Fruit fly (Drosophila melanogaster) whole organism, wandering third instar larva: ENCODE measurements around the gene CG11444.

Source experiments
- Abd-B ChIP-seq: fragments of >200 bp; optimal IDR thresholded peaks from 2 replicates; lab custom pipeline; 2017; ENCODE audit warnings: missing biosample characterization, missing genetic modification characterization
- CG32264 ChIP-seq: fragments of 200-800 bp; sonication (Bioruptor generic); optimal IDR thresholded peaks from 2 replicates; lab custom pipeline; 2016; ENCODE audit warnings: missing biosample characterization, missing genetic modification characterization
- CG9705 ChIP-seq: fragments of 200-800 bp; sonication (Bioruptor generic); optimal IDR thresholded peaks from 2 replicates; lab custom pipeline; 2018; ENCODE audit warnings: missing biosample characterization, mild to moderate bottlenecking, missing genetic modification characterization
- CrebA ChIP-seq: fragments of 200-800 bp; sonication (Bioruptor generic); optimal IDR thresholded peaks from 2 replicates; lab custom pipeline; 2016; ENCODE audit warnings: missing biosample characterization, mild to moderate bottlenecking, missing genetic modification characterization, borderline replicate concordance
- Dfd ChIP-seq: fragments of >200 bp; optimal IDR thresholded peaks from 2 replicates; lab custom pipeline; 2017; ENCODE audit warnings: missing biosample characterization, missing genetic modification characterization
- Dif ChIP-seq: fragments of 200-275, 200-300 bp; sonication (Bioruptor generic); optimal IDR thresholded peaks from 2 replicates; lab custom pipeline; 2018; ENCODE audit warnings: missing biosample characterization, missing genetic modification characterization; ENCODE audit not compliant: partially characterized antibody
- HLH106 ChIP-seq: fragments of 200-800 bp; optimal IDR thresholded peaks from 3 replicates; lab custom pipeline; 2019; ENCODE audit warnings: missing biosample characterization, mild to moderate bottlenecking, missing genetic modification characterization, moderate library complexity
- Hnf4 ChIP-seq: fragments of 200-800 bp; sonication (Bioruptor generic); optimal IDR thresholded peaks from 2 replicates; lab custom pipeline; 2016; ENCODE audit warnings: missing biosample characterization, mild to moderate bottlenecking, missing genetic modification characterization
- Hr83 ChIP-seq: fragments of 200-300 bp; sonication (Bioruptor generic); optimal IDR thresholded peaks from 2 replicates; lab custom pipeline; 2016; ENCODE audit warnings: missing biosample characterization, mild to moderate bottlenecking, missing genetic modification characterization, moderate library complexity; ENCODE audit not compliant: poor library complexity, severe bottlenecking
- Jra ChIP-seq: sonication (Bioruptor generic); optimal IDR thresholded peaks from 2 replicates; lab custom pipeline; 2016; ENCODE audit warnings: missing biosample characterization, missing genetic modification characterization
- Mio ChIP-seq: sonication (Bioruptor generic); optimal IDR thresholded peaks from 2 replicates; lab custom pipeline; 2016; ENCODE audit warnings: missing biosample characterization, missing genetic modification characterization
- N ChIP-seq: fragments of >200 bp; optimal IDR thresholded peaks from 2 replicates; lab custom pipeline; 2018; ENCODE audit warnings: missing biosample characterization, missing external identifiers, missing genetic modification characterization
- OdsH ChIP-seq: fragments of 200-800 bp; sonication (Bioruptor generic); optimal IDR thresholded peaks from 2 replicates; lab custom pipeline; 2016; ENCODE audit warnings: missing biosample characterization, mild to moderate bottlenecking, missing genetic modification characterization
- Rel ChIP-seq, 2 experiments: fragments of 200-800 bp; sonication (Bioruptor generic) in 1 of 2; optimal IDR thresholded peaks; 2 replicates in 1 of 2; 3 replicates in 1 of 2; lab custom pipeline; 2016 to 2019; ENCODE audit warnings: mild to moderate bottlenecking in 2 of 2, missing biosample characterization in 2 of 2, missing genetic modification characterization in 2 of 2, moderate library complexity in 1 of 2
- Sp1 ChIP-seq: fragments of 200-800 bp; sonication (Bioruptor generic); optimal IDR thresholded peaks from 3 replicates; lab custom pipeline; 2019; ENCODE audit warnings: missing biosample characterization, mild to moderate bottlenecking, missing genetic modification characterization, moderate library complexity
- Vsx2 ChIP-seq: fragments of 200-300, 225-300 bp; sonication (Bioruptor generic); optimal IDR thresholded peaks from 2 replicates; lab custom pipeline; 2018; ENCODE audit warnings: missing biosample characterization, missing genetic modification characterization; ENCODE audit not compliant: partially characterized antibody
- br ChIP-seq: fragments of 200-800 bp; sonication (Bioruptor generic); optimal IDR thresholded peaks from 2 replicates; lab custom pipeline; 2016; ENCODE audit warnings: missing biosample characterization, missing genetic modification characterization
- brk ChIP-seq: fragments of 200-800 bp; sonication (Bioruptor generic); optimal IDR thresholded peaks from 2 replicates; lab custom pipeline; 2016; ENCODE audit warnings: missing biosample characterization, mild to moderate bottlenecking, missing genetic modification characterization
- dl ChIP-seq, 2 experiments: fragments of 175-275, 200-275 bp in 1 of 2; fragments of 200-275 bp in 1 of 2; sonication (Bioruptor generic); optimal IDR thresholded peaks; lab custom pipeline; 2018; ENCODE audit warnings: mild to moderate bottlenecking in 2 of 2, missing biosample characterization in 2 of 2, missing genetic modification characterization in 2 of 2, moderate library complexity in 2 of 2; ENCODE audit not compliant: partially characterized antibody in 2 of 2, insufficient read depth in 1 of 2
- dmrt93B ChIP-seq: fragments of 200-800 bp; sonication (Bioruptor generic); optimal IDR thresholded peaks from 2 replicates; lab custom pipeline; 2018; ENCODE audit warnings: missing biosample characterization, mild to moderate bottlenecking, missing genetic modification characterization
- dsf ChIP-seq: sonication (Bioruptor generic); optimal IDR thresholded peaks from 2 replicates; lab custom pipeline; 2016; ENCODE audit warnings: missing biosample characterization, missing genetic modification characterization, borderline replicate concordance
- ey ChIP-seq: fragments of 200-800 bp; sonication (Bioruptor generic); optimal IDR thresholded peaks from 2 replicates; lab custom pipeline; 2016; ENCODE audit warnings: missing biosample characterization, missing genetic modification characterization
- h ChIP-seq: fragments of 200-800 bp; sonication (Bioruptor generic); optimal IDR thresholded peaks from 3 replicates; lab custom pipeline; 2016; ENCODE audit warnings: missing biosample characterization, mild to moderate bottlenecking, missing genetic modification characterization
- pan ChIP-seq: fragments of >200 bp; optimal IDR thresholded peaks from 2 replicates; lab custom pipeline; 2017
- psq ChIP-seq: fragments of 200-800 bp; sonication (Bioruptor generic); optimal IDR thresholded peaks from 3 replicates; lab custom pipeline; 2017; ENCODE audit warnings: missing biosample characterization, mild to moderate bottlenecking, missing genetic modification characterization, moderate library complexity
- rgr ChIP-seq: fragments of 200-800 bp; sonication (Bioruptor generic); optimal IDR thresholded peaks from 3 replicates; lab custom pipeline; 2016; ENCODE audit warnings: missing biosample characterization, mild to moderate bottlenecking, missing genetic modification characterization
- sage ChIP-seq: fragments of 200-800 bp; sonication (Bioruptor generic); optimal IDR thresholded peaks from 2 replicates; lab custom pipeline; 2016; ENCODE audit warnings: missing biosample characterization, mild to moderate bottlenecking, missing genetic modification characterization
- sv ChIP-seq: fragments of 200-800 bp; sonication (Bioruptor generic); optimal IDR thresholded peaks from 3 replicates; lab custom pipeline; 2016; ENCODE audit warnings: missing biosample characterization, missing genetic modification characterization
- usp ChIP-seq: fragments of >200 bp; optimal IDR thresholded peaks from 2 replicates; lab custom pipeline; 2017; ENCODE audit warnings: missing biosample characterization, missing genetic modification characterization

Gene CG11444

DNA sequence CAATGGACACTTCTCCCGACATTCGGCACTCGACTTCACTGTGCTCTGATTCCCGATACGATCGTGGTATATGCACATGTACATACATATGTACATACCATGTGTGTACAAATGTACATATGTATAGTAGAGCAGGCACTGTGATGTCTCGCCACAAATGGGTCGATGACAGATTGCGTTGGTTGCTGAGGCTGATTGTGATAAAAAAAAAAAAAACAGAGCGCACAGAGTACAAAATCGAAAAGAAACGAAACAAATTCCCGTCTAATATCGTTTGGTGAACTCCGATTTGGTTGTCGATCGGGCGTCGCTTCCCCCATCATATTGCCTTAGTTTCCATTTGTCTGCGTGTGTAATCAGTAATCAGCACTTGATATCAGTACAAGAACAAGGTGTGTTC is 1.6 kb upstream of the CG11444 start:
- TF ChIP-seq pan (lab: Kevin White, UChicago) (no peak), Vsx2 (no peak), brk (GFP tag; lab: Kevin White, UChicago) (no peak), CG9705 (GFP tag; lab: Kevin White, UChicago) (no peak), Dfd (no peak), usp (GFP tag; lab: Kevin White, UChicago) (no peak), Jra (GFP tag; lab: Kevin White, UChicago) (no peak), ey (no peak), sv (GFP tag; lab: Kevin White, UChicago) (no peak), CG32264 (GFP tag; lab: Kevin White, UChicago) (no peak), Rel (GFP tag; optimal IDR thresholded peaks at IDR 0.05; lab: Kevin White, UChicago) (no peak), Rel (tag; optimal IDR thresholded peaks at IDR 0.05; lab: Kevin White, UChicago) (peak; percentile 46), HLH106 (tag; lab: Kevin White, UChicago) (no peak), h (GFP tag; lab: Kevin White, UChicago) (peak; percentile 42), br (no peak)
- TF ChIP-seq, all 38 proteins: peak for 2

DNA sequence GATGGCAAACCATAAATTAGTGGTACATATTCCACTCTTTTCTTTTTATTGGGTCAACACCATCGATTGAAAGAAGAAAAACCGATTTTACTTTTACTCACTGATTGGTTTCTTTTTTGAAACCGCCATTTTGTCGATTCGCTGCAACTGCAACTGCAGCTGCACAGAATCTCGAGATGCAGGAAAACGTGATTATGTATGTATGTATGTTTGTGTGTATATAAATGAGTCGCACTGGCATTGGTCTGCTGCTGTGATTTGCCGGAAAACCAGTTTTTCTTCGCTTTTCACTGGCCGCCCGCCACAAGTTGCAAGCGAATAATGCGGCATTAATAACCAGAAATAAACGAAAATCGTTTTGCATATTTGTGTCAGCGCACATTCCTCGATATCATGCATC is 520 bp upstream of the CG11444 start:
- no peak for TF ChIP-seq HLH106 (tag; lab: Kevin White, UChicago)
- TF ChIP-seq pan (lab: Kevin White, UChicago) = no peak
- no peak for TF ChIP-seq psq (GFP tag; lab: Kevin White, UChicago)
- TF ChIP-seq Abd-B (GFP tag; lab: Kevin White, UChicago) = no peak

DNA sequence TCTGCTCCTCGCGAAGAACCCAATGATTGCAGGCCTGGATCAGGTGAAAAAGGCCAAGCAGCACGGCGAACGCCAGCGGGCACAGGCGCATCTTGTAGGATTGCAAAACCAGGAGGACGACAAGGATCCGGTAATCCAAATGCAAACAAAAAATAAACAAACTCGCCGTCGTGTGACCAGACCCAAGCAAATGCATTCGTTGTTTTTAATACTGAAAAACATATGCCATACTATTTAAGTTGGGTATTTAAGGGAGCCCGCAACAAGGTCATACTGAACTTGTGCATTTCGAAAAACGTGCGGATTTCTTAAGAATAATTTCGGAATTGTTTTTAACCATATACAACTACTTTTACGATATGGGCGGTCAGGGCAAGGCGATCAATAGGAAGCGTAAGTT is 2.5 kb downstream of the CG11444 start, which contains the start of the genes CG11436 and CG3527:
Gene CG11436, minus strand, starts transcription at position 162 of the 400 bp plus-strand sequence.
Gene CG3527, plus strand, starts transcription at position 257 of the 400 bp plus-strand sequence.
- TF ChIP-seq rgr (GFP tag; lab: Kevin White, UChicago) = peak; percentile 99
- TF ChIP-seq sage (GFP tag; lab: Kevin White, UChicago) = no peak

DNA sequence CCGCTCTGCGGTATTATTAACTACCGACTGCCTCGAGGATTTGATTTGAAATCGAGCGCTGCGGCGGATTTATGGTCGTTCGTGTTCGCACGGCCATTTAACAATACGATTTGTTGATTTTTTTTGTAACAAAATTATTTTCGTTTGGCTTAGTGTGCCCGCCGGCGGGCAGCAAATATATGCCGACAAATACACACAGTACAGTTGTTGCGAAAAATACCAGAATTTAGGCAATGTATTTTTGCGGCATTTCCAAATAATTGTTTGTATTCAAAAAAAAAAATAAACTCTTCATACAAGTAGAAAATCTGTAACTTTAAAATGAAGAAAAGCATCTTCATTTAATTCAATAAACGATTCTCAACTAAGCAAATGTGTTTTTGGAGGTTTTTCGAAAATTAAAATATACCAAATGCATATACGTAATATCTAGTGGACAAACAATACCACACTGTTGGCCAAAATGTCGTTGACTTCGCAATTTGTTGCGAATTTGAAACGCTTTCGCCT is 5.5 kb downstream of the CG11444 start, which contains the start of the genes Usf and CG15912:
Gene Usf, minus strand, starts transcription at position 184 of the 510 bp plus-strand sequence.
Gene CG15912, plus strand, starts transcription at position 460 of the 510 bp plus-strand sequence.
- TF ChIP-seq N (no peak), sv (GFP tag; lab: Kevin White, UChicago) (no peak), rgr (GFP tag; lab: Kevin White, UChicago) (peak; percentile 72)

DNA sequence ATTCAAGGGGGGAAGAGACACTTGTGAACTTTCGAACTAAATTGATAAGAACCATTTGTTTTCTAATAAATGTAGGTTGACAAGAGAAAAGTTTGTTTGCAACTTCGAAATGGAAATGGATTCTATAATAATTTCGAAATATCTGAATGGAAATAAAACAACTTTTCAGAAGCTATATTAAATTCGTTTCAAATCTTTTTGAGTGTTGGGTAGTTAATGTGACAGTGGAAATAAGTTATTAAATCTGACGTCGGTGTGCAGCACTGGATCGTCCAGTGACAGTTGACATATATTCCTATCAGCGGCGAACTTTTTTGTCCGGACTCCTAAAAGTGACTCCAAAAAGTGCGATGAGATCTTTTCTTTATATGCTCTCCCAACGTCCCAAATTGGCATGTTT is 11.8 kb downstream of the CG11444 start, which contains the start of gene CG3568:
Gene CG3568, plus strand, starts transcription at position 278 of the 400 bp plus-strand sequence.
- TF ChIP-seq Dfd (no peak), brk (GFP tag; lab: Kevin White, UChicago) (no peak), dl (GFP tag; optimal IDR thresholded peaks at IDR 0.05; lab: Kevin White, UChicago; ENCODE audit: insufficient read depth in 1 of 2, partially characterized antibody in 2 of 2) (no peak), pan (lab: Kevin White, UChicago) (no peak), Hr83 (GFP tag; lab: Kevin White, UChicago) (no peak), usp (GFP tag; lab: Kevin White, UChicago) (no peak), h (GFP tag; lab: Kevin White, UChicago) (no peak), Rel (GFP tag; optimal IDR thresholded peaks at IDR 0.05; lab: Kevin White, UChicago) (no peak), Rel (tag; optimal IDR thresholded peaks at IDR 0.05; lab: Kevin White, UChicago) (no peak), CG32264 (GFP tag; lab: Kevin White, UChicago) (no peak), OdsH (GFP tag; lab: Kevin White, UChicago) (no peak), dmrt93B (GFP tag; lab: Kevin White, UChicago) (no peak), dsf (GFP tag; lab: Kevin White, UChicago) (no peak), Hnf4 (no peak), br (no peak), CG9705 (GFP tag; lab: Kevin White, UChicago) (no peak), psq (GFP tag; lab: Kevin White, UChicago) (no peak)

DNA sequence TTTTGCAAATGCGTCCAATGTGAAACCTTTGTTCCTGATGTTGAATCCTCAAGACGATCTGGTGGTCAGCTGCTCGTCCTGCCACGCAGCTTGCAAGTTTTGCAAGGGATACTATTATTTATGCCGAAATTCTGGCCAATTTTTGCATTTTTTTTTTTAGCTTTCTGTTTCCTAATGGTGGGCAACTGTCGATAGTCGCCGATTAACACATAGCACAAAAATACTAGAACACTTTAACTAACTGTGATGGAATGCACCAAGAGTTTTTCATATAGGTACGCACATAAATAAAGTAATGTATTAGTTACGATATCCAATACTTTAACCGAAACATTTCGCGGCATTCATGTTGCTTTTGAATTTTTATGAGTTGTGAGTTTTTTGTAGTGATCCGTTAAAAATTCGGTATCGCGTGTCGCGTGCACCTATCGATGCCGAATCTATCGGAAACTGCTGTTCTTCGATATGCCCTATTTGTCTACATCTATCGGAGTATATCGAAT is 13.7 kb downstream of the CG11444 start, which contains the start of the genes rb and CHOp24:
Gene rb, minus strand, starts transcription at position 197 of the 503 bp plus-strand sequence.
Gene CHOp24, plus strand, starts transcription at position 479 of the 503 bp plus-strand sequence.
- TF ChIP-seq Jra (GFP tag; lab: Kevin White, UChicago) = peak; percentile 65
- no peak for TF ChIP-seq Mio (GFP tag; lab: Kevin White, UChicago)
- TF ChIP-seq CG9705 (GFP tag; lab: Kevin White, UChicago) = peak; percentile 24
- TF ChIP-seq Dif (GFP tag; lab: Kevin White, UChicago) = no peak
- TF ChIP-seq CrebA (GFP tag; lab: Kevin White, UChicago) = no peak
- TF ChIP-seq h (GFP tag; lab: Kevin White, UChicago) = no peak
- TF ChIP-seq HLH106 (tag; lab: Kevin White, UChicago) = peak; percentile 43
- no peak for TF ChIP-seq ey
- TF ChIP-seq dsf (GFP tag; lab: Kevin White, UChicago) = no peak
- peak; percentile 45 for TF ChIP-seq Sp1 (GFP tag; lab: Kevin White, UChicago)
- no peak for TF ChIP-seq pan (lab: Kevin White, UChicago)
- no peak for TF ChIP-seq Vsx2
- peak; percentile 14 for TF ChIP-seq psq (GFP tag; lab: Kevin White, UChicago)
- TF ChIP-seq Hr83 (GFP tag; lab: Kevin White, UChicago) = no peak
